Fruit fly (Drosophila melanogaster) whole organism, pupa: Measurements from ENCODE around the gene Spx.

Source experiments
- CG10348 ChIP-seq: fragments of 200-800 bp; sonication (Bioruptor generic); IDR thresholded peaks from 2 replicates; pipeline ENCODE4 v1.3.6; 2022; ENCODE audit warnings: missing biosample characterization, missing genetic modification characterization
- CG14655 ChIP-seq: fragments of 200-800 bp; sonication (Bioruptor generic); optimal IDR thresholded peaks from 3 replicates; lab custom pipeline; 2017; ENCODE audit warnings: mild to moderate bottlenecking, missing biosample characterization, missing genetic modification reagents, missing genetic modification characterization
- CG15710 ChIP-seq: fragments of 200-800 bp; sonication (Bioruptor generic); optimal IDR thresholded peaks from 2 replicates; lab custom pipeline; 2018; ENCODE audit warnings: missing biosample characterization, mild to moderate bottlenecking, missing genetic modification characterization, moderate library complexity
- CG8159 ChIP-seq: fragments of 200-800 bp; sonication (Bioruptor generic); optimal IDR thresholded peaks from 3 replicates; lab custom pipeline; 2018; ENCODE audit warnings: missing biosample characterization, mild to moderate bottlenecking, missing genetic modification characterization, moderate library complexity
- CG9948 ChIP-seq: fragments of 200-800 bp; sonication (Bioruptor generic); optimal IDR thresholded peaks from 2 replicates; lab custom pipeline; 2018; ENCODE audit warnings: missing biosample characterization, mild to moderate bottlenecking, missing genetic modification characterization, moderate library complexity
- Ets98B ChIP-seq: fragments of 200-800 bp; sonication (Bioruptor generic); IDR thresholded peaks from 2 replicates; pipeline ENCODE4 v1.3.6; 2022; ENCODE audit warnings: missing biosample characterization, missing genetic modification characterization
- Pif1B ChIP-seq: fragments of 200-800 bp; sonication (Bioruptor generic); optimal IDR thresholded peaks from 3 replicates; lab custom pipeline; 2016; ENCODE audit warnings: missing biosample characterization, missing genetic modification characterization
- Snoo ChIP-seq: fragments of 200-800 bp; sonication (Bioruptor generic); optimal IDR thresholded peaks from 3 replicates; lab custom pipeline; 2017; ENCODE audit warnings: missing biosample characterization, mild to moderate bottlenecking, missing genetic modification characterization, inconsistent platforms
- fd96Ca ChIP-seq: fragments of 200-800 bp; sonication (Bioruptor generic); IDR thresholded peaks from 3 replicates; pipeline ENCODE4 v1.3.6; 2022; ENCODE audit warnings: missing biosample characterization, missing genetic modification characterization
- rn ChIP-seq: fragments of 200-800 bp; sonication (Bioruptor generic); IDR thresholded peaks from 2 replicates; pipeline ENCODE4 v1.3.6; 2022; ENCODE audit warnings: missing biosample characterization, missing genetic modification characterization

DNA sequence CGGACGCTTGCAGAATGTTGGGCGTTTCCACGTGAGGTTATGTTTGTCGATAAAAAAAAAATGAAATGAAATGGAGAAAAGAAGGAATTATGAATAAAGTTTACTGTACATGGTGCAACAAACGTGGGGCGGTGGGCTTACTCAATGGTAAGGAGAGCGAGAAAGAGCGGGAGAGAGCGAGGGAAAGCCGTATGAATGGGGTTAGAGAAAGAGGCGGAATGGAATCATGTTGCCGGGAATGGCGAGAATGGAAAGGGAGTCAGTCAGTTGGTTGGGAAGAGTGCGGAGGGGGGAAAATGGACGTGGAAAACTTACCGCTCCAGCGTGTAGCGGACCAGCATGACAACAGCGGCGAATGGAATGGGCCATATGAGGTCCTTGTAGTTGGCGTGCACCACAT is 10.5 kb downstream of the Spx start:
- TF ChIP-seq CG14655 (GFP tag; lab: Kevin White, UChicago) (no peak), CG10348 (GFP tag; lab: Robert Waterston, UW) (no peak), fd96Ca (GFP tag; lab: Robert Waterston, UW) (no peak), CG9948 (no peak), Snoo (tag; lab: Kevin White, UChicago) (no peak), rn (GFP tag; lab: Robert Waterston, UW) (no peak), Ets98B (GFP tag; lab: Robert Waterston, UW) (no peak), CG8159 (tag; lab: Kevin White, UChicago) (no peak), Pif1B (no peak), CG15710 (tag; lab: Kevin White, UChicago) (no peak)
